Worm (Caenorhabditis elegans) whole organism, young adult: ENCODE data around the gene oac-31.

Experiments used
- B0035.1 ChIP-seq: sonication (generic microtip); optimal IDR thresholded peaks from 2 replicates; lab custom pipeline; 2016; ENCODE audit warnings: missing genetic modification characterization, mild to moderate bottlenecking, missing compliant biosample characterization, missing genotype, missing genetic modification reagents
- F49E8.2 ChIP-seq: sonication (generic microtip); optimal IDR thresholded peaks from 3 replicates; lab custom pipeline; 2017; ENCODE audit warnings: missing genetic modification characterization, mild to moderate bottlenecking, missing compliant biosample characterization, antibody characterized with exemption, moderate library complexity; ENCODE audit not compliant: insufficient read depth
- Y67H2A.10 ChIP-seq: fragments of 200-800 bp; sonication (Bioruptor generic); conservative IDR thresholded peaks from 2 replicates; pipeline ENCODE4 v1.3.6; 2022; ENCODE audit warnings: missing genetic modification reagents, missing genetic modification characterization, missing compliant biosample characterization
- ama-1 ChIP-seq, 3 experiments: fragments of 150-350 bp in 1 of 3; sonication (generic microtip) in 2 of 3; optimal IDR thresholded peaks; 2 replicates each; lab custom pipeline; 2014 to 2018; ENCODE audit warnings: missing biosample characterization in 2 of 3, missing genetic modification characterization in 2 of 3, missing genetic modification reagents in 2 of 3
- attf-6 ChIP-seq: fragments of 200-800 bp; sonication (Bioruptor generic); IDR thresholded peaks from 2 replicates; pipeline ENCODE4 v1.3.6; 2022; ENCODE audit warnings: missing genetic modification reagents, missing genetic modification characterization, missing compliant biosample characterization
- cebp-1 ChIP-seq, 2 experiments: fragments of 200-800 bp in 1 of 2; sonication (Bioruptor generic) in 1 of 2; sonication (generic microtip) in 1 of 2; IDR thresholded peaks in 1 of 2; optimal IDR thresholded peaks in 1 of 2; 2 replicates each; pipeline versions ENCODE4 v1.3.6 to Lab custom; 2017 to 2022; ENCODE audit warnings: missing compliant biosample characterization in 2 of 2, missing genetic modification characterization in 2 of 2, mild to moderate bottlenecking in 1 of 2, missing genetic modification reagents in 1 of 2, moderate library complexity in 1 of 2
- ceh-58 ChIP-seq: fragments of 200-800 bp; sonication (Bioruptor generic); IDR thresholded peaks from 2 replicates; pipeline ENCODE4 v1.3.6; 2022; ENCODE audit warnings: missing genetic modification characterization, missing compliant biosample characterization
- hmg-1.2 ChIP-seq: fragments of 200-800 bp; sonication (Bioruptor generic); IDR thresholded peaks from 2 replicates; pipeline ENCODE4 v1.3.6; 2022; ENCODE audit warnings: missing genetic modification reagents, missing genetic modification characterization, missing compliant biosample characterization
- hmg-20 ChIP-seq: fragments of 200-800 bp; sonication (Bioruptor generic); IDR thresholded peaks from 2 replicates; pipeline ENCODE4 v1.3.6; 2022; ENCODE audit warnings: missing genetic modification reagents, missing genetic modification characterization, missing compliant biosample characterization
- madf-3 ChIP-seq: fragments of 200-800 bp; sonication (Bioruptor generic); IDR thresholded peaks from 2 replicates; pipeline ENCODE4 v1.3.6; 2022; ENCODE audit warnings: missing genetic modification reagents, missing genetic modification characterization, missing compliant biosample characterization
- nhr-90 ChIP-seq: sonication (generic microtip); optimal IDR thresholded peaks from 2 replicates; lab custom pipeline; 2016; ENCODE audit warnings: missing genotype, mild to moderate bottlenecking, missing genetic modification characterization, missing compliant biosample characterization
- pbrm-1 ChIP-seq: fragments of 200-800 bp; sonication (Bioruptor generic); IDR thresholded peaks from 2 replicates; pipeline ENCODE4 v1.3.6; 2022; ENCODE audit warnings: missing genetic modification reagents, missing genetic modification characterization, missing compliant biosample characterization
- unc-62 ChIP-seq: fragments of 150-350 bp; optimal IDR thresholded peaks from 2 replicates; lab custom pipeline; 2014; ENCODE audit warnings: missing biosample characterization, missing genetic modification reagents, missing genetic modification characterization
- ztf-18 ChIP-seq: sonication (generic microtip); optimal IDR thresholded peaks from 2 replicates; lab custom pipeline; 2016; ENCODE audit warnings: missing genotype, mild to moderate bottlenecking, missing genetic modification characterization, missing compliant biosample characterization

DNA sequence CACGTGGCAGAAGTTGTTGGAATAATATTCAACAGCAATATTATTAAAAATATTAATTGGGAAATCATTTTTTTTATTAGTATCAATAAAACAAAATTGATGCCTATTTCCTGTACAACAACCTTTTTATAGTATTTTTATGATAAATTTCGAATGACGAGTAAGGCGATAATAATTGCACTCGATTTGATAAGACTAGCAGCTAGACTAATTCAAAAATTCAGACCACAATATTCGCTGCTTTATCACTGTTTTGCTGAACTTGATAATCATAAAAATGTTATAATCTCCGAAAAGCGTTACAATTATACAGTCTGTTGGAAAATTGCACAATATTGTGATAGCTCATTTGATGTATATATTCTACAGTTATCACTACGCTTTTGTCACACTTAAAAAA is 4.0 kb upstream of the oac-31 start, which contains the start of gene oac-32:
- TF ChIP-seq cebp-1 (GFP tag; IDR thresholded peaks at IDR 0.05; lab: Robert Waterston, UW) (no peak), cebp-1 (tag; optimal IDR thresholded peaks at IDR 0.05; lab: Kevin White, UChicago) (no peak), ceh-58 (no peak), nhr-90 (tag; lab: Kevin White, UChicago) (no peak), madf-3 (GFP tag; lab: Robert Waterston, UW) (no peak), pbrm-1 (GFP tag; lab: Robert Waterston, UW) (no peak), F49E8.2 (tag; lab: Kevin White, UChicago) (no peak), hmg-1.2 (no peak), Y67H2A.10 (GFP tag; lab: Robert Waterston, UW) (no peak), B0035.1 (tag; lab: Kevin White, UChicago) (no peak), ztf-18 (tag; lab: Kevin White, UChicago) (no peak), ama-1 (optimal IDR thresholded peaks at IDR 0.05; lab: Kevin White, UChicago) (no peak), ama-1 (GFP tag; optimal IDR thresholded peaks at IDR 0.05; lab: Kevin White, UChicago) (no peak), hmg-20 (GFP tag; lab: Robert Waterston, UW) (no peak), unc-62 (GFP tag; lab: Kevin White, UChicago) (no peak), attf-6 (GFP tag; lab: Robert Waterston, UW) (no peak)
